Worm (Caenorhabditis elegans): Measurements from ENCODE around the gene fbxb-57.

Gene fbxb-57

ce11 chrV:19322387-19322786, 33.8 kb downstream of the fbxb-57 start, which contains the start of gene C43D7.4:
Gene C43D7.4, minus strand, starts transcription at chrV:19322487.
- TF ChIP-seq B0310.2 (tag; optimal IDR thresholded peaks at IDR 0.05) (no peak), aly-1 (tag; optimal IDR thresholded peaks at IDR 0.05) (no peak), F13C5.2 (tag; optimal IDR thresholded peaks at IDR 0.05) (no peak), pes-1 (GFP tag; IDR thresholded peaks at IDR 0.05) (no peak), tra-4 (tag; optimal IDR thresholded peaks at IDR 0.05) (no peak), tbx-37 (GFP tag; conservative IDR thresholded peaks at IDR 0.05) (no peak), tbx-11 (GFP tag; IDR thresholded peaks at IDR 0.05) (no peak), ets-7 (tag; optimal IDR thresholded peaks at IDR 0.05) (no peak), hmg-4 (GFP tag; optimal IDR thresholded peaks at IDR 0.05) (no peak), ceh-36 (tag; optimal IDR thresholded peaks at IDR 0.05) (no peak), scrt-1 (GFP tag; IDR thresholded peaks at IDR 0.05) (no peak), hmbx-1 (tag; optimal IDR thresholded peaks at IDR 0.05) (no peak), ama-1 (optimal IDR thresholded peaks at IDR 0.05) (no peak), flt-1 (GFP tag; IDR thresholded peaks at IDR 0.05) (no peak), ceh-13 (GFP tag; optimal IDR thresholded peaks at IDR 0.05) (no peak), hnd-1 (tag; optimal IDR thresholded peaks at IDR 0.05) (no peak), sea-1 (GFP tag; conservative IDR thresholded peaks at IDR 0.05) (no peak)

- TF ChIP-seq pes-1 (GFP tag; IDR thresholded peaks at IDR 0.05) (no peak), hmg-4 (GFP tag; optimal IDR thresholded peaks at IDR 0.05) (no peak), tbx-37 (GFP tag; conservative IDR thresholded peaks at IDR 0.05) (no peak), sea-1 (GFP tag; conservative IDR thresholded peaks at IDR 0.05) (no peak), hmbx-1 (tag; optimal IDR thresholded peaks at IDR 0.05) (no peak), scrt-1 (GFP tag; IDR thresholded peaks at IDR 0.05) (no peak), tbx-11 (GFP tag; IDR thresholded peaks at IDR 0.05) (no peak), hnd-1 (tag; optimal IDR thresholded peaks at IDR 0.05) (no peak), ets-7 (tag; optimal IDR thresholded peaks at IDR 0.05) (no peak)
These were observed 36.9 kb downstream of the fbxb-57 start for ce11 chrV:19325436-19325835.

ce11 chrV:19329263-19329662, 40.7 kb downstream of the fbxb-57 start, which contains the start of gene fbxb-65:
Gene fbxb-65, plus strand, starts transcription at chrV:19329563.
- TF ChIP-seq F13C5.2 (tag; optimal IDR thresholded peaks at IDR 0.05) (no peak), pes-1 (GFP tag; IDR thresholded peaks at IDR 0.05) (no peak), tra-4 (tag; optimal IDR thresholded peaks at IDR 0.05) (no peak), tbx-37 (GFP tag; conservative IDR thresholded peaks at IDR 0.05) (no peak)

DNA sequence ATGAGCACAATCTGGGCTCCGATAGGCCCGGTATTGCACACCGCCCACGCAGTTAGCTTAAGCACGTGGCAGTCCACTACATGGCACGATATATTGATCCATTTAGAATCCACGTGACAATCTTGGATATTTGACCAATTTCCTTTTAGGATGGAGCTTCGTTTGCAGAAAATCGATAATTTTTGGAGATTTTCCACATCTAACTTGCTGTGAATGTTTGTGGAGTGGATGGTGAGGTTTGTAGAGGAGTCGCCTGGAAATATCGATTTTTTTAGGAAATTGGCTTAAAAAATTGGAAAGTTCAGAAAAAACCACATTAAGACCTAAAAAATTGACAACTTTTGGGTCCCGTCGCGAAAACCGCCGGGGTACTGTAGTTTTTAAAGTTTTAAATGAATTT, 48.8 kb downstream of the fbxb-57 start:
- TF ChIP-seq tbx-11 (GFP tag; IDR thresholded peaks at IDR 0.05) (no peak), aly-1 (tag; optimal IDR thresholded peaks at IDR 0.05) (no peak), scrt-1 (GFP tag; IDR thresholded peaks at IDR 0.05) (no peak), hmg-4 (GFP tag; optimal IDR thresholded peaks at IDR 0.05) (no peak), hmbx-1 (tag; optimal IDR thresholded peaks at IDR 0.05) (no peak), sea-1 (GFP tag; conservative IDR thresholded peaks at IDR 0.05) (no peak), hnd-1 (tag; optimal IDR thresholded peaks at IDR 0.05) (no peak), F13C5.2 (tag; optimal IDR thresholded peaks at IDR 0.05) (no peak), B0310.2 (tag; optimal IDR thresholded peaks at IDR 0.05) (no peak), ceh-36 (tag; optimal IDR thresholded peaks at IDR 0.05) (no peak), ceh-13 (GFP tag; optimal IDR thresholded peaks at IDR 0.05) (no peak)

All from whole organism, early embryonic.